Worm (Caenorhabditis elegans): Measurements from ENCODE around the gene T05C7.7.

- TF ChIP-seq mxl-1 (tag; optimal IDR thresholded peaks at IDR 0.05) (no peak), unc-130 (GFP tag; optimal IDR thresholded peaks at IDR 0.05) (no peak)
These were observed 16.7 kb downstream of the T05C7.7 start for ce11 chrIV:78206-78605.
